Worm (Caenorhabditis elegans) whole organism, young adult: ENCODE data around the gene F46G10.1.

Experiments
- B0019.2 ChIP-seq: fragments of 200-800 bp; sonication (Bioruptor generic); conservative IDR thresholded peaks from 2 replicates; pipeline ENCODE4 v1.3.6; 2022; ENCODE audit warnings: missing genetic modification reagents, missing genetic modification characterization, missing compliant biosample characterization
- B0336.3 ChIP-seq: fragments of 200-800 bp; sonication (Bioruptor generic); IDR thresholded peaks from 2 replicates; pipeline ENCODE4 v1.3.6; 2022; ENCODE audit warnings: missing genetic modification characterization, missing compliant biosample characterization
- C06A6.2 ChIP-seq: fragments of 200-800 bp; sonication (Bioruptor generic); conservative IDR thresholded peaks from 2 replicates; pipeline ENCODE4 v1.3.6; 2022; ENCODE audit warnings: missing genetic modification characterization, missing compliant biosample characterization
- F22D6.2 ChIP-seq: sonication (generic microtip); optimal IDR thresholded peaks from 2 replicates; lab custom pipeline; 2016; ENCODE audit warnings: mild to moderate bottlenecking, missing genetic modification characterization, missing compliant biosample characterization
- F37B4.10 ChIP-seq: fragments of 200-800 bp; sonication (Bioruptor generic); IDR thresholded peaks from 2 replicates; pipeline ENCODE4 v1.3.6; 2022; ENCODE audit warnings: missing genetic modification characterization, missing compliant biosample characterization
- F52B5.7 ChIP-seq: sonication (generic microtip); optimal IDR thresholded peaks from 2 replicates; lab custom pipeline; 2016; ENCODE audit warnings: mild to moderate bottlenecking, missing genetic modification characterization, missing compliant biosample characterization
- K11D2.4 ChIP-seq: fragments of 200-800 bp; sonication (Bioruptor generic); IDR thresholded peaks from 2 replicates; pipeline ENCODE4 v1.3.6; 2022; ENCODE audit warnings: missing genetic modification reagents, missing genetic modification characterization, missing compliant biosample characterization
- K12H6.12 ChIP-seq: fragments of 200-800 bp; sonication (Bioruptor generic); optimal IDR thresholded peaks from 2 replicates; lab custom pipeline; 2018; ENCODE audit warnings: mild to moderate bottlenecking, missing genetic modification characterization, missing compliant biosample characterization
- Y53G8AR.9 ChIP-seq: fragments of 200-800 bp; sonication (Bioruptor generic); conservative IDR thresholded peaks from 2 replicates; pipeline ENCODE4 v1.3.6; 2022; ENCODE audit warnings: missing genetic modification reagents, missing genetic modification characterization, missing compliant biosample characterization
- Y79H2A.3 ChIP-seq: fragments of 200-800 bp; sonication (Bioruptor generic); conservative IDR thresholded peaks from 2 replicates; pipeline ENCODE4 v1.3.6; 2022; ENCODE audit warnings: missing genetic modification reagents, missing genetic modification characterization, missing compliant biosample characterization
- Y95B8A.8 ChIP-seq: fragments of 200-800 bp; sonication (Bioruptor generic); IDR thresholded peaks from 2 replicates; pipeline ENCODE4 v1.3.6; 2022; ENCODE audit warnings: missing genetic modification reagents, missing genetic modification characterization, missing compliant biosample characterization
- ZK185.1 ChIP-seq: sonication (generic microtip); optimal IDR thresholded peaks from 2 replicates; lab custom pipeline; 2016; ENCODE audit warnings: mild to moderate bottlenecking, missing genetic modification characterization, missing compliant biosample characterization; ENCODE audit not compliant: poor library complexity, severe bottlenecking
- ama-1 ChIP-seq, 3 experiments: fragments of 150-350 bp in 1 of 3; sonication (generic microtip) in 2 of 3; optimal IDR thresholded peaks; 2 replicates each; lab custom pipeline; 2014 to 2018; ENCODE audit warnings: missing biosample characterization in 2 of 3, missing genetic modification characterization in 2 of 3, missing genetic modification reagents in 2 of 3
- aptf-2 ChIP-seq: fragments of 200-800 bp; sonication (Bioruptor generic); conservative IDR thresholded peaks from 2 replicates; pipeline ENCODE4 v1.3.6; 2022; ENCODE audit warnings: missing genetic modification reagents, missing genetic modification characterization, missing compliant biosample characterization
- attf-5 ChIP-seq: fragments of 200-800 bp; sonication (Bioruptor generic); optimal IDR thresholded peaks from 2 replicates; lab custom pipeline; 2018; ENCODE audit warnings: mild to moderate bottlenecking, missing genetic modification characterization, missing compliant biosample characterization
- cebp-1 ChIP-seq, 2 experiments: fragments of 200-800 bp in 1 of 2; sonication (Bioruptor generic) in 1 of 2; sonication (generic microtip) in 1 of 2; IDR thresholded peaks in 1 of 2; optimal IDR thresholded peaks in 1 of 2; 2 replicates each; pipeline versions ENCODE4 v1.3.6 to Lab custom; 2017 to 2022; ENCODE audit warnings: missing compliant biosample characterization in 2 of 2, missing genetic modification characterization in 2 of 2, mild to moderate bottlenecking in 1 of 2, missing genetic modification reagents in 1 of 2, moderate library complexity in 1 of 2
- ceh-27 ChIP-seq: fragments of 200-800 bp; sonication (Bioruptor generic); optimal IDR thresholded peaks from 2 replicates; lab custom pipeline; 2018; ENCODE audit warnings: mild to moderate bottlenecking, missing genetic modification characterization, moderate library complexity, missing compliant biosample characterization
- chd-7 ChIP-seq: sonication (generic microtip); optimal IDR thresholded peaks from 2 replicates; lab custom pipeline; 2016; ENCODE audit warnings: mild to moderate bottlenecking, missing genetic modification characterization, moderate library complexity, missing compliant biosample characterization
- dpff-1 ChIP-seq: sonication (generic microtip); optimal IDR thresholded peaks from 2 replicates; lab custom pipeline; 2017; ENCODE audit warnings: mild to moderate bottlenecking, missing genetic modification characterization, missing compliant biosample characterization
- egl-18 ChIP-seq: fragments of 200-800 bp; sonication (Bioruptor generic); IDR thresholded peaks from 2 replicates; pipeline ENCODE4 v1.3.6; 2022; ENCODE audit warnings: missing genetic modification reagents, missing genetic modification characterization, missing compliant biosample characterization
- egl-44 ChIP-seq: fragments of 200-800 bp; sonication (Bioruptor generic); IDR thresholded peaks from 2 replicates; pipeline ENCODE4 v1.3.6; 2022; ENCODE audit warnings: missing genetic modification reagents, missing genetic modification characterization, missing compliant biosample characterization
- him-1 ChIP-seq: sonication (generic microtip); optimal IDR thresholded peaks from 2 replicates; lab custom pipeline; 2016; ENCODE audit warnings: missing genotype, missing genetic modification reagents, missing genetic modification characterization, missing compliant biosample characterization
- let-526 ChIP-seq: fragments of 200-800 bp; sonication (Bioruptor generic); IDR thresholded peaks from 2 replicates; pipeline ENCODE4 v1.3.6; 2022; ENCODE audit warnings: missing genetic modification reagents, missing genetic modification characterization, missing compliant biosample characterization
- let-607 ChIP-seq, 2 experiments: fragments of 200-800 bp in 1 of 2; sonication (Bioruptor generic) in 1 of 2; sonication (generic microtip) in 1 of 2; optimal IDR thresholded peaks; 2 replicates each; lab custom pipeline; 2016 to 2018; ENCODE audit warnings: mild to moderate bottlenecking in 2 of 2, missing compliant biosample characterization in 2 of 2, missing genetic modification characterization in 2 of 2, moderate library complexity in 2 of 2, missing genotype in 1 of 2
- lin-35 ChIP-seq, 3 experiments: fragments of 150-350 bp in 2 of 3; sonication (generic microtip) in 1 of 3; optimal IDR thresholded peaks; 2 replicates each; lab custom pipeline; 2014 to 2018; ENCODE audit warnings: missing biosample characterization in 3 of 3, missing genetic modification characterization in 3 of 3, missing genetic modification reagents in 3 of 3
- lin-54 ChIP-seq: fragments of 200-800 bp; sonication (Bioruptor generic); optimal IDR thresholded peaks from 2 replicates; lab custom pipeline; 2018; ENCODE audit warnings: mild to moderate bottlenecking, missing genetic modification characterization, missing compliant biosample characterization
- lsl-1 ChIP-seq: fragments of 200-800 bp; sonication (Bioruptor generic); optimal IDR thresholded peaks from 2 replicates; lab custom pipeline; 2018; ENCODE audit warnings: mild to moderate bottlenecking, missing genetic modification characterization, moderate library complexity, missing compliant biosample characterization
- madf-10 ChIP-seq: sonication (generic microtip); optimal IDR thresholded peaks from 2 replicates; lab custom pipeline; 2016; ENCODE audit warnings: mild to moderate bottlenecking, missing genetic modification characterization, missing compliant biosample characterization
- mel-28 ChIP-seq: sonication (generic microtip); optimal IDR thresholded peaks from 2 replicates; lab custom pipeline; 2016; ENCODE audit warnings: borderline replicate concordance, mild to moderate bottlenecking, missing genetic modification characterization, missing compliant biosample characterization
- mes-4 ChIP-seq: sonication (generic microtip); optimal IDR thresholded peaks from 2 replicates; lab custom pipeline; 2016; ENCODE audit warnings: missing genotype, missing genetic modification characterization, missing compliant biosample characterization
- pha-4 ChIP-seq: fragments of 150-350 bp; sonication (generic microtip); optimal IDR thresholded peaks from 2 replicates; lab custom pipeline; 2014; ENCODE audit warnings: missing biosample characterization, missing genetic modification reagents, missing genetic modification characterization
- rcor-1 ChIP-seq: fragments of 200-800 bp; sonication (Bioruptor generic); IDR thresholded peaks from 2 replicates; pipeline ENCODE4 v1.3.6; 2022; ENCODE audit warnings: missing genetic modification reagents, missing genetic modification characterization, missing compliant biosample characterization
- repo-1 ChIP-seq: sonication (generic microtip); optimal IDR thresholded peaks from 2 replicates; lab custom pipeline; 2017; ENCODE audit warnings: mild to moderate bottlenecking, missing genetic modification characterization, missing compliant biosample characterization
- snpc-3.4 ChIP-seq: sonication (generic microtip); optimal IDR thresholded peaks from 2 replicates; lab custom pipeline; 2017; ENCODE audit warnings: missing genetic modification characterization, mild to moderate bottlenecking, missing compliant biosample characterization, antibody characterized with exemption, moderate library complexity, missing genotype, missing genetic modification reagents
- tbp1 ChIP-seq: fragments of 200-800 bp; sonication (Bioruptor generic); optimal IDR thresholded peaks from 2 replicates; lab custom pipeline; 2018; ENCODE audit warnings: mild to moderate bottlenecking, missing genetic modification characterization, missing compliant biosample characterization
- tlf-1 ChIP-seq: fragments of 200-800 bp; sonication (Bioruptor generic); optimal IDR thresholded peaks from 2 replicates; lab custom pipeline; 2018; ENCODE audit warnings: mild to moderate bottlenecking, missing genetic modification characterization, missing compliant biosample characterization
- unc-130 ChIP-seq: sonication (generic microtip); optimal IDR thresholded peaks from 2 replicates; lab custom pipeline; 2016; ENCODE audit warnings: missing genetic modification reagents, missing genetic modification characterization, missing compliant biosample characterization
- zfh-2 ChIP-seq: fragments of 200-800 bp; sonication (Bioruptor generic); conservative IDR thresholded peaks from 2 replicates; pipeline ENCODE4 v1.3.6; 2022; ENCODE audit warnings: missing genetic modification reagents, missing genetic modification characterization, missing compliant biosample characterization
- ztf-22 ChIP-seq: fragments of 200-800 bp; sonication (Bioruptor generic); optimal IDR thresholded peaks from 2 replicates; lab custom pipeline; 2018; ENCODE audit warnings: mild to moderate bottlenecking, missing genetic modification characterization, moderate library complexity, missing compliant biosample characterization
- ztf-26 ChIP-seq: sonication (generic microtip); optimal IDR thresholded peaks from 2 replicates; lab custom pipeline; 2017; ENCODE audit warnings: missing genetic modification characterization, missing compliant biosample characterization
- ztf-28 ChIP-seq: fragments of 200-800 bp; sonication (Bioruptor generic); IDR thresholded peaks from 2 replicates; pipeline ENCODE4 v1.3.6; 2022; ENCODE audit warnings: missing genetic modification reagents, missing genetic modification characterization, missing compliant biosample characterization
- ztf-6 ChIP-seq: fragments of 200-800 bp; sonication (Bioruptor generic); IDR thresholded peaks from 2 replicates; pipeline ENCODE4 v1.3.6; 2022; ENCODE audit warnings: missing genetic modification reagents, missing genetic modification characterization, missing compliant biosample characterization

The F46G10.1 gene

ce11 chrX:13358573-13358972 is 47.0 kb upstream of the F46G10.1 start (continued):
- TF ChIP-seq dpff-1 (tag; lab: Kevin White, UChicago) = no peak
- peak; percentile 29 for TF ChIP-seq K12H6.12 (tag; lab: Kevin White, UChicago)
- TF ChIP-seq K11D2.4 (GFP tag; lab: Robert Waterston, UW) = peak; percentile 67; the same call in 1 of the 2 replicates
- TF ChIP-seq egl-18 = no peak
- peak in 1 of 3 experiments; percentile 18 for TF ChIP-seq lin-35 (GFP tag; optimal IDR thresholded peaks at IDR 0.05; lab: Kevin White, UChicago)
- peak; percentile 3 for TF ChIP-seq ceh-27 (GFP tag; lab: Kevin White, UChicago)
- TF ChIP-seq F37B4.10 (GFP tag; lab: Robert Waterston, UW) = no peak
- peak; percentile 60 for TF ChIP-seq repo-1
- peak; percentile 33 for TF ChIP-seq tlf-1
- TF ChIP-seq cebp-1 (GFP tag; IDR thresholded peaks at IDR 0.05; lab: Robert Waterston, UW) = 0 out of 2 replicates have a peak, but pooled peaks have one; percentile 17
- TF ChIP-seq cebp-1 (tag; optimal IDR thresholded peaks at IDR 0.05; lab: Kevin White, UChicago) = peak; percentile 78
- TF ChIP-seq let-526 (GFP tag; lab: Robert Waterston, UW) = 0 out of 2 replicates have a peak, but pooled peaks have one; percentile 15
- TF ChIP-seq madf-10 (tag; lab: Kevin White, UChicago) = peak; percentile 48
- TF ChIP-seq ztf-22 = peak; percentile 78
- no peak for TF ChIP-seq mel-28 (tag; lab: Kevin White, UChicago)
- peak; percentile 82; the same call in 1 of the 2 replicates for TF ChIP-seq zfh-2 (GFP tag; lab: Robert Waterston, UW)
- TF ChIP-seq F22D6.2 (tag; lab: Kevin White, UChicago) = peak; percentile 84
- TF ChIP-seq attf-5 (GFP tag; lab: Kevin White, UChicago) = peak; percentile 31
- peak; percentile 94 for TF ChIP-seq ztf-26 (tag; lab: Kevin White, UChicago)
- TF ChIP-seq, all 124 proteins: peak for 34

- no peak for TF ChIP-seq rcor-1 (GFP tag; lab: Robert Waterston, UW)
- TF ChIP-seq lsl-1 (GFP tag; lab: Kevin White, UChicago) = no peak
- no peak for TF ChIP-seq ceh-27 (GFP tag; lab: Kevin White, UChicago)
- TF ChIP-seq B0019.2 (GFP tag; lab: Robert Waterston, UW) = no peak
These were observed 46.1 kb upstream of the F46G10.1 start for ce11 chrX:13357673-13358072.

DNA sequence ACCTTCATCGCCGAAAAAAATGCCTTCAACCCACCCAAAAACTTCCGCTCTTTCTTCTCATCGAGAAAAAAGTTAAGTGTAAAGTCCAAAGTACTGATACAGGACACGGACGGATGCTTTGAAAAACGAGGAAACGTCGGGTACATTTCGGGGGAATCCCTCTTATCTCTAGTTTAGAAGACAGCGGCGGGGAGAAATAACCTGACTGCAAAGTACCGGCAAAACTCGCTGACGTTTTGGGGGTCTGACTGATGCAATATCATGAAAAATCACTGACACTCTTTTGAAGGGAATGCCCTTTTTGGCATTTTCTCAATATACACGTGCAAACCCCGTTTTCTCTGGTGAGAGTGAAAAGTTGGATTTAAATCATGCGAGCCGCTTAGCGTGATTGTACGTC is 44.9 kb upstream of the F46G10.1 start:
- TF ChIP-seq aptf-2 (GFP tag; lab: Robert Waterston, UW) = no peak
- TF ChIP-seq ZK185.1 = peak; percentile 48
- TF ChIP-seq C06A6.2 (GFP tag; lab: Robert Waterston, UW) = peak; percentile 53; the same call in 1 of the 2 replicates
- TF ChIP-seq Y95B8A.8 (GFP tag; lab: Robert Waterston, UW) = no peak
- no peak for TF ChIP-seq F52B5.7 (tag; lab: Kevin White, UChicago)
- no peak for TF ChIP-seq rcor-1 (GFP tag; lab: Robert Waterston, UW)
- no peak for TF ChIP-seq attf-5 (GFP tag; lab: Kevin White, UChicago)
- TF ChIP-seq ztf-26 (tag; lab: Kevin White, UChicago) = peak; percentile 90
- no peak for TF ChIP-seq ztf-6
- TF ChIP-seq repo-1 = peak; percentile 28
- TF ChIP-seq ztf-28 = no peak
- TF ChIP-seq egl-44 (GFP tag; lab: Robert Waterston, UW) = 0 out of 2 replicates have a peak, but pooled peaks have one; percentile 44
- no peak for TF ChIP-seq pha-4
- TF ChIP-seq lin-54 (GFP tag; lab: Kevin White, UChicago) = no peak
- no peak for TF ChIP-seq ama-1 (optimal IDR thresholded peaks at IDR 0.05; lab: Kevin White, UChicago)
- TF ChIP-seq ama-1 (GFP tag; optimal IDR thresholded peaks at IDR 0.05; lab: Kevin White, UChicago) = no peak
- TF ChIP-seq Y53G8AR.9 (GFP tag; lab: Robert Waterston, UW) = no peak
- TF ChIP-seq mes-4 = no peak
- no peak for TF ChIP-seq snpc-3.4
- TF ChIP-seq chd-7 (tag; lab: Kevin White, UChicago) = peak; percentile 66
- TF ChIP-seq him-1 (tag; lab: Kevin White, UChicago) = no peak
- peak; percentile 30; the same call in 1 of the 2 replicates for TF ChIP-seq B0336.3
- TF ChIP-seq Y79H2A.3 = no peak
- no peak for TF ChIP-seq egl-18
- no peak for TF ChIP-seq cebp-1 (GFP tag; IDR thresholded peaks at IDR 0.05; lab: Robert Waterston, UW)
- TF ChIP-seq cebp-1 (tag; optimal IDR thresholded peaks at IDR 0.05; lab: Kevin White, UChicago) = peak; percentile 61
- TF ChIP-seq unc-130 = no peak
- TF ChIP-seq mel-28 (tag; lab: Kevin White, UChicago) = no peak
- peak; percentile 54 for TF ChIP-seq tbp1 (GFP tag; lab: Kevin White, UChicago)
- peak in 1 of 2 experiments; percentile 46 for TF ChIP-seq let-607 (tag; optimal IDR thresholded peaks at IDR 0.05; lab: Kevin White, UChicago)
